Worm (Caenorhabditis elegans): ENCODE measurements around the gene JC8.7.

- TF ChIP-seq snpc-4 (GFP tag; optimal IDR thresholded peaks at IDR 0.05) (no peak), snpc-4 (tag; optimal IDR thresholded peaks at IDR 0.05) (no peak), T26A5.8 (tag; optimal IDR thresholded peaks at IDR 0.05) (no peak), tbx-9 (tag; optimal IDR thresholded peaks at IDR 0.05; ENCODE audit: borderline replicate concordance) (no peak), hlh-12 (tag; optimal IDR thresholded peaks at IDR 0.05) (no peak), egrh-3 (GFP tag; IDR thresholded peaks at IDR 0.05) (no peak), F49E8.2 (tag; optimal IDR thresholded peaks at IDR 0.05; ENCODE audit: insufficient read depth) (no peak)
These were observed 25.4 kb downstream of the JC8.7 start, which contains the start of gene unc-26 for ce11 chrIV:13272494-13272893.
